Worm (Caenorhabditis elegans): Measurements from ENCODE around the gene nkat-1.
A peak's percentile ranks its signal among the peaks of the same experiment; 100 is the strongest.

DNA sequence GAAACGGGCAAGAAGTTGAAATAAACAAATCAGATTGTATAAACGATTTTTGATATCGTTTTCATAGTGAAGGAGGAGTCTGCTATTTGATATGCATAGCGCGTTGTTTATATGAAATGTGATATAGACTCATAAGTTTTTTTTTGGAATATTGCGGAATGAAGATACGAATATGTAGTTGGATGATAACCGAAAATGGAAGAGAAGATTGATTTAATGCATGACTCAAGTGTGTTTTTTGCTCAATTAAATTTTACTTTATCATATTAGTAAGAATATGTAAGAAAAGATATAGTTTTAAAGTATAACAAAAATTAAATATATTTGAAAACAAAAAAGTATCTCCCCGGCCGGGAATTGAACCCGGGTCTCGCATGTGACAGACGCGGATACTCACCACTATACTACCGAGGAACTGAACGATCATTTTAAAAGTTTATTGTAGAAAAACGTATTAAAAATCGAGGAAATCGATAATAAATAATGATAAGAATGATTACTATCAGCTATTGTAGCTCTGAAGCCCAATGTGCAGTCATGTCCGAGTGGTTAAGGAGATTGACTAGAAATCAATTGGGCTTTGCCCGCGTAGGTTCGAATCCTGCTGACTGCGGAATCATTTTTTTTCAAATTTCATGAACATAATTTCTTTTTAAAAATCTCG lies 21.9 kb upstream of the nkat-1 start, which contains the start of gene lgc-25:
- TF ChIP-seq ztf-22 (GFP tag; optimal IDR thresholded peaks at IDR 0.05) (no peak), ztf-28 (GFP tag; IDR thresholded peaks at IDR 0.05) (no peak), lin-54 (GFP tag; optimal IDR thresholded peaks at IDR 0.05) (peak; percentile 5), madf-3 (GFP tag; IDR thresholded peaks at IDR 0.05) (no peak), tlf-1 (GFP tag; optimal IDR thresholded peaks at IDR 0.05) (no peak), him-1 (tag; optimal IDR thresholded peaks at IDR 0.05) (peak; percentile 83), Y53G8AR.9 (GFP tag; conservative IDR thresholded peaks at IDR 0.05) (no peak), sdz-38 (tag; optimal IDR thresholded peaks at IDR 0.05) (no peak), dpl-1 (GFP tag; optimal IDR thresholded peaks at IDR 0.05) (no peak), ets-4 (GFP tag; optimal IDR thresholded peaks at IDR 0.05) (no peak), nfya-1 (tag; optimal IDR thresholded peaks at IDR 0.05; ENCODE audit: borderline replicate concordance, insufficient read depth) (no peak)

Data from whole organism, young adult.